Fruit fly (Drosophila melanogaster): ENCODE results near the gene CG14441.

The CG14441 gene

dm6 chrX:6702028-6702433 lies 2.7 kb downstream of the CG14441 start (continued):
- no peak for TF ChIP-seq NC2α (GFP tag; optimal IDR thresholded peaks at IDR 0.05)
- peak; percentile 32 for TF ChIP-seq Nf-YB (GFP tag; optimal IDR thresholded peaks at IDR 0.05)
- TF ChIP-seq HLH3B (GFP tag; IDR thresholded peaks at IDR 0.05) = peak; percentile 76
- peak; percentile 17 for TF ChIP-seq CG15514 (GFP tag; optimal IDR thresholded peaks at IDR 0.05)
- peak; percentile 55 for TF ChIP-seq Atf-2 (GFP tag; optimal IDR thresholded peaks at IDR 0.05)
- TF ChIP-seq Doc2 (GFP tag; IDR thresholded peaks at IDR 0.05) = no peak
- TF ChIP-seq Stat92E (GFP tag; optimal IDR thresholded peaks at IDR 0.05) = no peak
- no peak for TF ChIP-seq ems (GFP tag; optimal IDR thresholded peaks at IDR 0.05)
- peak; percentile 36 for TF ChIP-seq CG15011 (GFP tag; optimal IDR thresholded peaks at IDR 0.05)
- no peak for TF ChIP-seq ERR (GFP tag; optimal IDR thresholded peaks at IDR 0.05)
- peak; percentile 77 for TF ChIP-seq CG18262 (tag; optimal IDR thresholded peaks at IDR 0.05)
- TF ChIP-seq CG1832 (GFP tag; optimal IDR thresholded peaks at IDR 0.05) = no peak
- peak in 1 of 3 experiments; percentile 71 for TF ChIP-seq lola (GFP tag; optimal IDR thresholded peaks at IDR 0.05)
- TF ChIP-seq CG12219 (GFP tag; optimal IDR thresholded peaks at IDR 0.05) = peak; percentile 66
- no peak for TF ChIP-seq sna (GFP tag; IDR thresholded peaks at IDR 0.05; ENCODE audit: partially characterized antibody)
- peak; percentile 29 for TF ChIP-seq CG12744 (GFP tag; optimal IDR thresholded peaks at IDR 0.05)
- TF ChIP-seq Sry-β (GFP tag; optimal IDR thresholded peaks at IDR 0.05) = no peak
- peak; percentile 83 for TF ChIP-seq phol (tag; optimal IDR thresholded peaks at IDR 0.05)
- TF ChIP-seq CG11696 (GFP tag; IDR thresholded peaks at IDR 0.05) = peak; percentile 86
- TF ChIP-seq Ets65A (GFP tag) = peak; percentile 88
- peak; percentile 68 for TF ChIP-seq dysf (GFP tag; IDR thresholded peaks at IDR 0.05)
- peak; percentile 82 for TF ChIP-seq gem (tag; optimal IDR thresholded peaks at IDR 0.05)
- peak; percentile 67 for TF ChIP-seq CG33557 (GFP tag; optimal IDR thresholded peaks at IDR 0.05)
- no peak for TF ChIP-seq pros (GFP tag; optimal IDR thresholded peaks at IDR 0.05)
- TF ChIP-seq NK7.1 (GFP tag; optimal IDR thresholded peaks at IDR 0.05) = peak; percentile 35
- TF ChIP-seq CG17612 (GFP tag; IDR thresholded peaks at IDR 0.05) = no peak
- TF ChIP-seq crol (GFP tag; IDR thresholded peaks at IDR 0.05) = no peak
- TF ChIP-seq ftz-f1 (GFP tag; optimal IDR thresholded peaks at IDR 0.05) = no peak
- TF ChIP-seq yki (optimal IDR thresholded peaks at IDR 0.05) = no peak
- TF ChIP-seq zen2 (GFP tag; IDR thresholded peaks at IDR 0.05; ENCODE audit: partially characterized antibody) = no peak
- TF ChIP-seq NFAT (GFP tag; IDR thresholded peaks at IDR 0.05) = no peak
- no peak for TF ChIP-seq GATAe (GFP tag; conservative IDR thresholded peaks at IDR 0.05)
- no peak for TF ChIP-seq Tbp (GFP tag; optimal IDR thresholded peaks at IDR 0.05)
- TF ChIP-seq CG11085 (GFP tag; IDR thresholded peaks at IDR 0.05) = no peak
- 0 out of 3 replicates have a peak, but pooled peaks have one; percentile 56 for TF ChIP-seq gce (GFP tag; IDR thresholded peaks at IDR 0.05)
- no peak for TF ChIP-seq schlank (tag; optimal IDR thresholded peaks at IDR 0.05)
- TF ChIP-seq slou (GFP tag; optimal IDR thresholded peaks at IDR 0.05) = no peak
- TF ChIP-seq CG10209 (GFP tag; optimal IDR thresholded peaks at IDR 0.05) = peak; percentile 62
- TF ChIP-seq zen (tag; optimal IDR thresholded peaks at IDR 0.05) = peak; percentile 59
- TF ChIP-seq CG34224 (GFP tag; IDR thresholded peaks at IDR 0.05; ENCODE audit: partially characterized antibody) = no peak
- peak; percentile 72 for TF ChIP-seq CG15269 (tag; optimal IDR thresholded peaks at IDR 0.05)
- TF ChIP-seq grn (GFP tag; optimal IDR thresholded peaks at IDR 0.05) = no peak
- TF ChIP-seq BtbVII (GFP tag; optimal IDR thresholded peaks at IDR 0.05) = peak; percentile 28
- no peak for TF ChIP-seq Fer2 (tag; optimal IDR thresholded peaks at IDR 0.05)
- no peak for TF ChIP-seq CG10565 (GFP tag; optimal IDR thresholded peaks at IDR 0.05)
- no peak for TF ChIP-seq lbe (GFP tag; optimal IDR thresholded peaks at IDR 0.05)
- TF ChIP-seq dan (GFP tag; IDR thresholded peaks at IDR 0.05) = 0 out of 2 replicates have a peak, but pooled peaks have one; percentile 50
- TF ChIP-seq HLH54F (GFP tag; optimal IDR thresholded peaks at IDR 0.05) = no peak
- 0 out of 2 replicates have a peak, but pooled peaks have one; percentile 15 for TF ChIP-seq CG43689 (GFP tag; IDR thresholded peaks at IDR 0.05)
- peak; percentile 17 for TF ChIP-seq CG13296 (GFP tag; optimal IDR thresholded peaks at IDR 0.05)
- no peak for TF ChIP-seq dm (GFP tag; optimal IDR thresholded peaks at IDR 0.05)

All from whole organism, embryonic.